Worm (Caenorhabditis elegans) whole organism, early embryonic: ENCODE measurements around the gene zip-12.

ENCODE experiments used
- F13C5.2 ChIP-seq: sonication (generic microtip); optimal IDR thresholded peaks from 2 replicates; lab custom pipeline; 2017; ENCODE audit warnings: mild to moderate bottlenecking, missing genetic modification characterization, inconsistent platforms, missing compliant biosample characterization
- aly-1 ChIP-seq: sonication (generic microtip); optimal IDR thresholded peaks from 2 replicates; lab custom pipeline; 2016; ENCODE audit warnings: missing genetic modification characterization, missing compliant biosample characterization
- ama-1 ChIP-seq: fragments of 150-350 bp; optimal IDR thresholded peaks from 2 replicates; lab custom pipeline; 2014
- flt-1 ChIP-seq: fragments of 200-800 bp; sonication (Bioruptor generic); IDR thresholded peaks from 2 replicates; pipeline ENCODE4 v1.3.6; 2022; ENCODE audit warnings: missing genetic modification characterization, missing compliant biosample characterization
- hmg-4 ChIP-seq: fragments of 200-800 bp; sonication (Bioruptor generic); optimal IDR thresholded peaks from 2 replicates; lab custom pipeline; 2018; ENCODE audit warnings: mild to moderate bottlenecking, missing genetic modification characterization, missing compliant biosample characterization
- pes-1 ChIP-seq: fragments of 200-800 bp; sonication (Bioruptor generic); IDR thresholded peaks from 2 replicates; pipeline ENCODE4 v1.3.6; 2022; ENCODE audit warnings: missing genetic modification reagents, missing genetic modification characterization, missing compliant biosample characterization

DNA sequence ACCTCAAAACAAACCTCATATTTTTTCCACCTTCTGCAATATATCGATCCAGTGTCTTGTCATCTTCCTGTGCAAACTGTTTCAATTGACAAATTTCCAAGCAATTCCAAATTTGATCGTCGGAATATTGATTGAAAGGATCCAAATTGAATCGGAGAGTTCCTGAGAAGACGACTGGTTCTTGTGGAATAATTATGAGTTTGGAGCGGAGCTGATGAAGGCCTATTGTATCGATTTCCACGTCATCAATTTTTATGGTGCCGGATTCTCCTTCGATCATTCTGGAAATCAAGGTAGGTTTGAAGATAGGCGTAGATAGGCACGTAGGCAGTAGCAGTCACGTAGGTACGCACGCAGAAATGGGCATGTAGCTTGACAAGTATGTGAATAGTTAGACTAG is 43.6 kb upstream of the zip-12 start:
- TF ChIP-seq aly-1 (tag; lab: Kevin White, UChicago), result no peak
- no peak for TF ChIP-seq hmg-4 (GFP tag; lab: Kevin White, UChicago)
- no peak for TF ChIP-seq flt-1 (GFP tag; lab: Robert Waterston, UW)
- TF ChIP-seq pes-1 (GFP tag; lab: Robert Waterston, UW), result no peak
- no peak for TF ChIP-seq F13C5.2
- TF ChIP-seq ama-1 (lab: Kevin White, UChicago), result no peak
